Worm (Caenorhabditis elegans): ENCODE measurements around the gene cyp-29A3.

ce11 chrV:63887-64286, 4.8 kb downstream of the cyp-29A3 start:
- TF ChIP-seq unc-130 (tag; optimal IDR thresholded peaks at IDR 0.05) (no peak), blmp-1 (tag; optimal IDR thresholded peaks at IDR 0.05) (no peak), zag-1 (tag; optimal IDR thresholded peaks at IDR 0.05) (no peak), ama-1 (optimal IDR thresholded peaks at IDR 0.05) (no peak)

All from whole organism, L1 larva.